Fruit fly (Drosophila melanogaster) whole organism, embryonic: Measurements from ENCODE around the gene Srp19.

Experiments used
- ATbp ChIP-seq: fragments of 200-800 bp; sonication (Bioruptor generic); optimal IDR thresholded peaks from 2 replicates; lab custom pipeline; 2017; ENCODE audit warnings: missing biosample characterization, mild to moderate bottlenecking, missing genetic modification characterization, missing genetic modification reagents
- CG11398 ChIP-seq: fragments of 200-800 bp; sonication (Bioruptor generic); optimal IDR thresholded peaks from 2 replicates; lab custom pipeline; 2016; ENCODE audit warnings: missing biosample characterization, missing genetic modification characterization
- CG11456 ChIP-seq: fragments of 200-800 bp; sonication (Bioruptor generic); IDR thresholded peaks from 3 replicates; pipeline ENCODE4 v1.3.6; 2022; ENCODE audit warnings: missing biosample characterization, missing genetic modification characterization
- CG11560 ChIP-seq: fragments of 200-800 bp; sonication (Bioruptor generic); IDR thresholded peaks from 3 replicates; pipeline ENCODE4 v1.3.6; 2022; ENCODE audit warnings: missing biosample characterization, missing genetic modification characterization
- CG1233 ChIP-seq: fragments of 200-800 bp; sonication (Bioruptor generic); optimal IDR thresholded peaks from 4 replicates; lab custom pipeline; 2018; ENCODE audit warnings: missing biosample characterization, mild to moderate bottlenecking, missing genetic modification characterization
- CG16815 ChIP-seq: fragments of 200-800 bp; sonication (Bioruptor generic); optimal IDR thresholded peaks from 3 replicates; lab custom pipeline; 2017; ENCODE audit warnings: missing biosample characterization, mild to moderate bottlenecking, missing genetic modification characterization
- CG17361 ChIP-seq: fragments of 200-800 bp; sonication (Bioruptor generic); IDR thresholded peaks from 3 replicates; pipeline ENCODE4 v1.3.6; 2022; ENCODE audit warnings: missing biosample characterization, missing genetic modification characterization
- CG17568 ChIP-seq: fragments of 200-800 bp; sonication (Bioruptor generic); optimal IDR thresholded peaks from 2 replicates; lab custom pipeline; 2018; ENCODE audit warnings: missing biosample characterization, mild to moderate bottlenecking, missing genetic modification characterization, moderate library complexity
- CG18619 ChIP-seq: fragments of 200-800 bp; sonication (Bioruptor generic); optimal IDR thresholded peaks from 3 replicates; lab custom pipeline; 2017; ENCODE audit warnings: missing biosample characterization, mild to moderate bottlenecking, missing genetic modification characterization
- CG3407 ChIP-seq: fragments of 200-800 bp; sonication (Bioruptor generic); optimal IDR thresholded peaks from 2 replicates; lab custom pipeline; 2018; ENCODE audit warnings: missing biosample characterization, mild to moderate bottlenecking, missing genetic modification characterization
- CG34224 ChIP-seq: fragments of 200-800 bp; sonication (Bioruptor generic); IDR thresholded peaks from 3 replicates; pipeline ENCODE4 v1.3.6; 2022; ENCODE audit warnings: missing biosample characterization, missing genetic modification characterization; ENCODE audit not compliant: partially characterized antibody
- CG34376 ChIP-seq: fragments of 200-800 bp; sonication (Bioruptor generic); optimal IDR thresholded peaks from 2 replicates; lab custom pipeline; 2018; ENCODE audit warnings: missing biosample characterization, mild to moderate bottlenecking, missing genetic modification characterization
- CG3838 ChIP-seq: fragments of 200-800 bp; sonication (Bioruptor generic); optimal IDR thresholded peaks from 3 replicates; lab custom pipeline; 2016; ENCODE audit warnings: missing biosample characterization, missing genetic modification characterization
- CG4707 ChIP-seq: fragments of 200-800 bp; sonication (Bioruptor generic); optimal IDR thresholded peaks from 2 replicates; lab custom pipeline; 2018; ENCODE audit warnings: missing biosample characterization, mild to moderate bottlenecking, missing genetic modification characterization, moderate library complexity
- CG7987 ChIP-seq: fragments of 200-800 bp; sonication (Bioruptor generic); optimal IDR thresholded peaks from 2 replicates; lab custom pipeline; 2018; ENCODE audit warnings: missing biosample characterization, mild to moderate bottlenecking, missing genetic modification characterization, moderate library complexity
- CG8765 ChIP-seq: fragments of 200-800 bp; sonication (Bioruptor generic); IDR thresholded peaks from 2 replicates; pipeline ENCODE4 v1.3.6; 2022; ENCODE audit warnings: missing biosample characterization, missing genetic modification characterization
- CG9609 ChIP-seq: fragments of 200-800 bp; sonication (Bioruptor generic); optimal IDR thresholded peaks from 3 replicates; lab custom pipeline; 2016; ENCODE audit warnings: missing biosample characterization, missing genetic modification characterization
- CG9932 ChIP-seq: fragments of 200-800 bp; sonication (Bioruptor generic); IDR thresholded peaks from 2 replicates; pipeline ENCODE4 v1.3.6; 2022; ENCODE audit warnings: missing biosample characterization, missing genetic modification characterization
- CHES-1-like ChIP-seq: fragments of 200-800 bp; sonication (Bioruptor generic); optimal IDR thresholded peaks from 2 replicates; lab custom pipeline; 2016; ENCODE audit warnings: missing biosample characterization, missing genetic modification characterization
- Deaf1 ChIP-seq: fragments of 200-800 bp; optimal IDR thresholded peaks from 3 replicates; lab custom pipeline; 2019; ENCODE audit warnings: missing biosample characterization, mild to moderate bottlenecking, missing genetic modification characterization, moderate library complexity
- ERR ChIP-seq: fragments of 200-800 bp; sonication (Bioruptor generic); optimal IDR thresholded peaks from 2 replicates; lab custom pipeline; 2016; ENCODE audit warnings: missing biosample characterization, missing genetic modification characterization
- Fer1 ChIP-seq: fragments of 200-800 bp; sonication (Bioruptor generic); optimal IDR thresholded peaks from 2 replicates; lab custom pipeline; 2017; ENCODE audit warnings: missing biosample characterization, mild to moderate bottlenecking, missing genetic modification characterization
- Lim3 ChIP-seq: fragments of 200-800 bp; sonication (Bioruptor generic); IDR thresholded peaks from 2 replicates; pipeline ENCODE4 v1.3.6; 2022; ENCODE audit warnings: missing biosample characterization, missing genetic modification characterization
- Max ChIP-seq: fragments of 200-800 bp; sonication (Bioruptor generic); optimal IDR thresholded peaks from 2 replicates; lab custom pipeline; 2016; ENCODE audit warnings: missing biosample characterization, mild to moderate bottlenecking, missing genetic modification characterization
- Neu2 ChIP-seq: fragments of 200-800 bp; sonication (Bioruptor generic); optimal IDR thresholded peaks from 3 replicates; lab custom pipeline; 2016; ENCODE audit warnings: missing biosample characterization, missing genetic modification characterization, borderline replicate concordance
- PHDP ChIP-seq: fragments of 200-800 bp; sonication (Bioruptor generic); optimal IDR thresholded peaks from 3 replicates; lab custom pipeline; 2018; ENCODE audit warnings: missing biosample characterization, mild to moderate bottlenecking, missing genetic modification characterization, moderate library complexity
- Ravus ChIP-seq: fragments of 200-800 bp; sonication (Bioruptor generic); IDR thresholded peaks from 2 replicates; pipeline ENCODE4 v1.3.6; 2022; ENCODE audit warnings: missing biosample characterization, missing genetic modification characterization
- Rx ChIP-seq: fragments of 200-800 bp; sonication (Bioruptor generic); IDR thresholded peaks from 2 replicates; pipeline ENCODE4 v1.3.6; 2022; ENCODE audit warnings: missing biosample characterization, missing genetic modification characterization
- chm ChIP-seq: fragments of 200-800 bp; sonication (Bioruptor generic); IDR thresholded peaks from 2 replicates; pipeline ENCODE4 v1.3.6; 2022; ENCODE audit warnings: missing biosample characterization, missing genetic modification characterization
- chn ChIP-seq: fragments of 200-800 bp; sonication (Bioruptor generic); optimal IDR thresholded peaks from 2 replicates; lab custom pipeline; 2016; ENCODE audit warnings: missing biosample characterization, missing genetic modification characterization
- fd3F ChIP-seq: fragments of 200-800 bp; sonication (Bioruptor generic); optimal IDR thresholded peaks from 2 replicates; lab custom pipeline; 2018; ENCODE audit warnings: missing biosample characterization, mild to moderate bottlenecking, missing genetic modification characterization, moderate library complexity
- grau ChIP-seq: fragments of 200-800 bp; optimal IDR thresholded peaks from 3 replicates; lab custom pipeline; 2019; ENCODE audit warnings: missing biosample characterization, mild to moderate bottlenecking, missing genetic modification characterization, moderate library complexity
- grn ChIP-seq: fragments of 200-800 bp; sonication (Bioruptor generic); optimal IDR thresholded peaks from 3 replicates; lab custom pipeline; 2017; ENCODE audit warnings: missing biosample characterization, missing genetic modification characterization
- gsb ChIP-seq: fragments of 200-800 bp; sonication (Bioruptor generic); IDR thresholded peaks from 2 replicates; pipeline ENCODE4 v1.3.6; 2022; ENCODE audit warnings: missing biosample characterization, missing genetic modification characterization
- ham ChIP-seq: fragments of 200-800 bp; sonication (Bioruptor generic); IDR thresholded peaks from 2 replicates; pipeline ENCODE4 v1.3.6; 2022; ENCODE audit warnings: missing biosample characterization, missing genetic modification characterization
- hb ChIP-seq: fragments of 200-800 bp; sonication (Bioruptor generic); IDR thresholded peaks from 3 replicates; pipeline ENCODE4 v1.3.6; 2022; ENCODE audit warnings: missing biosample characterization, missing genetic modification characterization; ENCODE audit not compliant: partially characterized antibody
- lilli ChIP-seq: fragments of 200-800 bp; sonication (Bioruptor generic); optimal IDR thresholded peaks from 3 replicates; lab custom pipeline; 2016; ENCODE audit warnings: missing biosample characterization, missing genetic modification characterization
- oc ChIP-seq: fragments of 200-800 bp; sonication (Bioruptor generic); optimal IDR thresholded peaks from 2 replicates; lab custom pipeline; 2018; ENCODE audit warnings: missing biosample characterization, mild to moderate bottlenecking, missing genetic modification characterization, moderate library complexity
- org-1 ChIP-seq: fragments of 200-800 bp; sonication (Bioruptor generic); optimal IDR thresholded peaks from 2 replicates; lab custom pipeline; 2017; ENCODE audit warnings: missing biosample characterization, missing genetic modification characterization
- otp ChIP-seq: fragments of 200-800 bp; sonication (Bioruptor generic); IDR thresholded peaks from 3 replicates; pipeline ENCODE4, ENCODE4 v1.3.6; 2022; ENCODE audit warnings: missing biosample characterization, missing genetic modification characterization
- pan ChIP-seq, 4 experiments: fragments of >200 bp in 3 of 4; fragments of 200-800 bp in 1 of 4; sonication (Bioruptor generic) in 1 of 4; optimal IDR thresholded peaks in 3 of 4; IDR thresholded peaks in 1 of 4; 2 replicates each; pipeline versions ENCODE4 v1.3.6 to Lab custom; 2017 to 2022; ENCODE audit warnings: missing biosample characterization in 2 of 4, missing genetic modification characterization in 2 of 4, mixed read lengths in 1 of 4
- peb ChIP-seq: fragments of 200-800 bp; sonication (Bioruptor generic); IDR thresholded peaks from 2 replicates; pipeline ENCODE4 v1.3.6; 2022; ENCODE audit warnings: missing biosample characterization, missing genetic modification characterization
- pho ChIP-seq: fragments of 200-800 bp; sonication (Bioruptor generic); optimal IDR thresholded peaks from 2 replicates; lab custom pipeline; 2016; ENCODE audit warnings: missing biosample characterization, missing genetic modification characterization
- row ChIP-seq: fragments of 200-800 bp; sonication (Bioruptor generic); IDR thresholded peaks from 3 replicates; pipeline ENCODE4 v1.3.6; 2022; ENCODE audit warnings: missing biosample characterization, missing genetic modification characterization
- schlank ChIP-seq: fragments of 200-800 bp; sonication (Bioruptor generic); optimal IDR thresholded peaks from 2 replicates; lab custom pipeline; 2018; ENCODE audit warnings: missing biosample characterization, mild to moderate bottlenecking, missing genetic modification characterization
- sens ChIP-seq: fragments of 200-800 bp; sonication (Bioruptor generic); peaks from one replicate; lab custom pipeline; 2016; ENCODE audit warnings: missing biosample characterization, missing genetic modification characterization
- seq ChIP-seq: fragments of 200-800 bp; sonication (Bioruptor generic); IDR thresholded peaks from 2 replicates; pipeline ENCODE4 v1.3.6; 2022; ENCODE audit warnings: missing biosample characterization, missing genetic modification characterization
- ssp ChIP-seq: fragments of 200-800 bp; sonication (Bioruptor generic); IDR thresholded peaks from 2 replicates; pipeline ENCODE4 v1.3.6; 2022; ENCODE audit warnings: missing biosample characterization, missing genetic modification characterization
- toy ChIP-seq: fragments of 200-800 bp; sonication (Bioruptor generic); IDR thresholded peaks from 2 replicates; pipeline ENCODE4 v1.3.6; 2022; ENCODE audit warnings: missing biosample characterization, missing genetic modification characterization
- trem ChIP-seq: fragments of 200-800 bp; optimal IDR thresholded peaks from 3 replicates; lab custom pipeline; 2019; ENCODE audit warnings: missing biosample characterization, mild to moderate bottlenecking, missing genetic modification characterization, moderate library complexity
- unc-4 ChIP-seq: fragments of 200-800 bp; sonication (Bioruptor generic); IDR thresholded peaks from 2 replicates; pipeline ENCODE4 v1.3.6; 2022; ENCODE audit warnings: missing biosample characterization, missing genetic modification characterization; ENCODE audit not compliant: partially characterized antibody

Srp19 gene

DNA sequence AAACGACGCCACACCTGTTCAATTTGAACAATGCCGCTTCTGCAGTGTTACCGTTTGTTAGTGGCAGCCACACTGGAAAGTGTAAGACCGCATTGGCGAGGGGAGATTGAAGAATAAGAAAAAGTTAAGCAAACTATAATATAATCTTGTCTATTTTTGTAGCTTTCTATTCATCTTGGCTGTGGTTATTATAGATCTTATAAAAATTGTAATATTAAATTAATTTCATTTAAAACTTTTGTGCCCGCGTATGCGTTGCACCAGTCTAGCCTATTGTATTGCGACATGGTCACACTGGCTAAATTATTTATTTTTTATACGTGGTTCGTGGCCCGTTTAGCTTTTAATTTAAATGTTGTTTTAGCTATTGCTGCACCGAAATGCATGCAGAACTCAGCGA is 24.5 kb downstream of the Srp19 start, which contains the start of the genes RhoGEF4 and Rint1 (continued):
- TF ChIP-seq chn = peak; percentile 48
- peak; percentile 82 for TF ChIP-seq lilli (GFP tag; lab: Kevin White, UChicago)
- peak; percentile 92 for TF ChIP-seq CG9932
- TF ChIP-seq CG1233 (GFP tag; lab: Kevin White, UChicago) = no peak
- TF ChIP-seq Fer1 (GFP tag; lab: Kevin White, UChicago) = peak; percentile 61
- no peak for TF ChIP-seq toy (GFP tag; lab: Robert Waterston, UW)
- peak; percentile 64 for TF ChIP-seq CG11456 (GFP tag; lab: Robert Waterston, UW)
- TF ChIP-seq CG4707 = no peak
- peak; percentile 64 for TF ChIP-seq Rx (GFP tag; lab: Robert Waterston, UW)
- TF ChIP-seq CG3407 (GFP tag; lab: Kevin White, UChicago) = peak; percentile 10
- TF ChIP-seq seq (GFP tag; lab: Robert Waterston, UW) = 0 out of 2 replicates have a peak, but pooled peaks have one; percentile 31
- no peak for TF ChIP-seq hb (GFP tag; lab: Robert Waterston, UW)
- TF ChIP-seq Ravus (GFP tag; lab: Robert Waterston, UW) = no peak
- TF ChIP-seq fd3F (GFP tag; lab: Kevin White, UChicago) = peak; percentile 43
- TF ChIP-seq sens (GFP tag; lab: Kevin White, UChicago) = peak; percentile 87
- no peak for TF ChIP-seq otp (GFP tag; lab: Robert Waterston, UW)
- TF ChIP-seq grau (tag; lab: Kevin White, UChicago) = peak; percentile 76
- TF ChIP-seq pan (optimal IDR thresholded peaks at IDR 0.05; lab: Kevin White, UChicago) = no peak
- TF ChIP-seq pan (GFP tag; optimal IDR thresholded peaks at IDR 0.05 in 1 of 2, IDR thresholded peaks at IDR 0.05 in 1 of 2) = peak in 1 of 2 experiments; percentile 74
- peak; percentile 97 for TF ChIP-seq row (GFP tag; lab: Robert Waterston, UW)
- TF ChIP-seq unc-4 (GFP tag; lab: Robert Waterston, UW) = peak; percentile 37; the same call in 1 of the 2 replicates
- TF ChIP-seq gsb (GFP tag; lab: Robert Waterston, UW) = no peak
- TF ChIP-seq peb (GFP tag; lab: Robert Waterston, UW) = peak; percentile 64
- no peak for TF ChIP-seq org-1 (GFP tag; lab: Kevin White, UChicago)
- peak; percentile 72; the same call in 1 of the 2 replicates for TF ChIP-seq ham (GFP tag; lab: Robert Waterston, UW)
- no peak for TF ChIP-seq CG11398 (GFP tag; lab: Kevin White, UChicago)
- TF ChIP-seq CG9609 (GFP tag; lab: Kevin White, UChicago) = peak; percentile 51
- no peak for TF ChIP-seq grn (GFP tag; lab: Kevin White, UChicago)
- no peak for TF ChIP-seq CG17568 (GFP tag; lab: Kevin White, UChicago)
- TF ChIP-seq Max (GFP tag; lab: Kevin White, UChicago) = peak; percentile 70
- TF ChIP-seq trem (tag; lab: Kevin White, UChicago) = peak; percentile 82
- no peak for TF ChIP-seq CG34224 (GFP tag; lab: Robert Waterston, UW)
- TF ChIP-seq CG34376 = no peak
- TF ChIP-seq schlank (tag; lab: Kevin White, UChicago) = no peak
- no peak for TF ChIP-seq oc (tag; lab: Kevin White, UChicago)
- peak; percentile 68 for TF ChIP-seq ssp (GFP tag; lab: Robert Waterston, UW)
- 0 out of 3 replicates have a peak, but pooled peaks have one; percentile 44 for TF ChIP-seq CG11560 (tag; lab: Robert Waterston, UW)
- TF ChIP-seq pho (GFP tag; lab: Kevin White, UChicago) = peak; percentile 44
- peak; percentile 61 for TF ChIP-seq CHES-1-like (GFP tag; lab: Kevin White, UChicago)
- TF ChIP-seq Deaf1 = no peak
- no peak for TF ChIP-seq CG8765 (GFP tag; lab: Robert Waterston, UW)
- no peak for TF ChIP-seq Lim3
- TF ChIP-seq PHDP = peak; percentile 64
- TF ChIP-seq CG7987 (GFP tag; lab: Kevin White, UChicago) = peak; percentile 13
- TF ChIP-seq Neu2 = no peak
- TF ChIP-seq CG3838 (GFP tag; lab: Kevin White, UChicago) = peak; percentile 16
- no peak for TF ChIP-seq ATbp (GFP tag; lab: Kevin White, UChicago)
- TF ChIP-seq CG16815 (GFP tag; lab: Kevin White, UChicago) = peak; percentile 64
- peak; percentile 74 for TF ChIP-seq CG17361 (GFP tag; lab: Robert Waterston, UW)
- TF ChIP-seq ERR (GFP tag; lab: Kevin White, UChicago) = no peak
- TF ChIP-seq chm (GFP tag; lab: Robert Waterston, UW) = no peak
- peak; percentile 62 for TF ChIP-seq CG18619 (GFP tag; lab: Kevin White, UChicago)
